Worm (Caenorhabditis elegans) whole organism, L4 larva: ENCODE results near the gene sox-2.

Experiments
- F26F4.8 ChIP-seq: fragments of 200-800 bp; sonication (Bioruptor generic); conservative IDR thresholded peaks from 2 replicates; pipeline ENCODE4 v1.3.6; 2022; ENCODE audit warnings: missing genetic modification characterization, missing compliant biosample characterization
- F49E8.2 ChIP-seq: sonication (generic microtip); optimal IDR thresholded peaks from 2 replicates; lab custom pipeline; 2016; ENCODE audit warnings: missing compliant biosample characterization, mild to moderate bottlenecking, missing genetic modification characterization, borderline replicate concordance
- T20F7.1 ChIP-seq: fragments of 200-800 bp; sonication (Bioruptor generic); optimal IDR thresholded peaks from 2 replicates; lab custom pipeline; 2018; ENCODE audit warnings: mild to moderate bottlenecking, missing genetic modification characterization, missing compliant biosample characterization
- Y48G9A.11 ChIP-seq: fragments of 200-800 bp; sonication (Bioruptor generic); IDR thresholded peaks from 2 replicates; pipeline ENCODE4 v1.3.6; 2022; ENCODE audit warnings: missing genetic modification reagents, missing genetic modification characterization, missing compliant biosample characterization
- aha-1 ChIP-seq: fragments of 150-350 bp; peaks from one replicate; lab custom pipeline; 2014; ENCODE audit warnings: missing biosample characterization, missing genetic modification characterization
- aly-2 ChIP-seq: sonication (generic microtip); optimal IDR thresholded peaks from 2 replicates; lab custom pipeline; 2018; ENCODE audit warnings: missing biosample characterization, missing genetic modification characterization
- ceh-32 ChIP-seq: sonication (generic microtip); optimal IDR thresholded peaks from 2 replicates; lab custom pipeline; 2016; ENCODE audit warnings: mild to moderate bottlenecking, missing genetic modification characterization, missing compliant biosample characterization; ENCODE audit not compliant: poor library complexity
- ctbp-1 ChIP-seq: fragments of 200-800 bp; sonication (Bioruptor generic); IDR thresholded peaks from 2 replicates; pipeline ENCODE4 v1.3.6; 2022; ENCODE audit warnings: missing genetic modification reagents, missing genetic modification characterization, missing compliant biosample characterization
- daf-19 ChIP-seq: fragments of 200-800 bp; sonication (Bioruptor generic); conservative IDR thresholded peaks from 2 replicates; pipeline ENCODE4 v1.3.6; 2022; ENCODE audit warnings: missing genetic modification characterization, missing compliant biosample characterization
- dpl-1 ChIP-seq: fragments of 150-350 bp; optimal IDR thresholded peaks from 2 replicates; lab custom pipeline; 2014; ENCODE audit warnings: missing biosample characterization, missing genetic modification reagents, missing genetic modification characterization
- duxl-1 ChIP-seq: sonication (generic microtip); optimal IDR thresholded peaks from 2 replicates; lab custom pipeline; 2016; ENCODE audit warnings: mild to moderate bottlenecking, missing genetic modification characterization, moderate library complexity, missing compliant biosample characterization; ENCODE audit not compliant: poor library complexity
- dve-1 ChIP-seq: sonication (generic microtip); optimal IDR thresholded peaks from 2 replicates; lab custom pipeline; 2017; ENCODE audit warnings: antibody characterized with exemption, mild to moderate bottlenecking, missing genetic modification characterization, missing compliant biosample characterization; ENCODE audit not compliant: insufficient read depth
- gei-8 ChIP-seq: fragments of 200-800 bp; sonication (Bioruptor generic); optimal IDR thresholded peaks from 2 replicates; lab custom pipeline; 2018; ENCODE audit warnings: mild to moderate bottlenecking, missing genetic modification characterization, missing compliant biosample characterization
- hif-1 ChIP-seq, 2 experiments: sonication (generic microtip); optimal IDR thresholded peaks; 2 replicates each; lab custom pipeline; 2016 to 2017; ENCODE audit warnings: missing compliant biosample characterization in 2 of 2, missing genetic modification characterization in 2 of 2, missing genetic modification reagents in 2 of 2, missing genotype in 2 of 2, mild to moderate bottlenecking in 1 of 2
- hlh-11 ChIP-seq: fragments of 200-800 bp; sonication (Bioruptor generic); optimal IDR thresholded peaks from 2 replicates; lab custom pipeline; 2018; ENCODE audit warnings: mild to moderate bottlenecking, missing genetic modification characterization, missing compliant biosample characterization
- hlh-30 ChIP-seq: sonication (generic microtip); optimal IDR thresholded peaks from 2 replicates; lab custom pipeline; 2017; ENCODE audit warnings: antibody characterized with exemption, mild to moderate bottlenecking, missing genetic modification characterization, missing compliant biosample characterization; ENCODE audit not compliant: insufficient read depth
- hmg-1.1 ChIP-seq: fragments of 200-800 bp; sonication (Bioruptor generic); IDR thresholded peaks from 2 replicates; pipeline ENCODE4 v1.3.6; 2022; ENCODE audit warnings: missing genetic modification reagents, missing genetic modification characterization, missing compliant biosample characterization
- lin-13 ChIP-seq: fragments of 150-350 bp; optimal IDR thresholded peaks from 2 replicates; lab custom pipeline; 2014; ENCODE audit warnings: missing biosample characterization, missing genetic modification reagents, missing genetic modification characterization
- lin-38 ChIP-seq: fragments of 200-800 bp; sonication (Bioruptor generic); IDR thresholded peaks from 2 replicates; pipeline ENCODE4 v1.3.6; 2022; ENCODE audit warnings: missing genetic modification reagents, missing genetic modification characterization, missing compliant biosample characterization
- lsy-2 ChIP-seq, 2 experiments: fragments of 150-350 bp in 1 of 2; sonication (generic microtip) in 1 of 2; optimal IDR thresholded peaks; 2 replicates each; lab custom pipeline; 2014 to 2017; ENCODE audit warnings: missing biosample characterization in 2 of 2, missing genetic modification characterization in 2 of 2
- madf-5 ChIP-seq, 2 experiments: fragments of 200-800 bp; sonication (Bioruptor generic); IDR thresholded peaks; 2 replicates each; pipeline ENCODE4 v1.3.6; 2022; ENCODE audit warnings: missing compliant biosample characterization in 2 of 2, missing genetic modification characterization in 2 of 2
- mep-1 ChIP-seq: fragments of 150-350 bp; sonication (generic microtip); optimal IDR thresholded peaks from 3 replicates; lab custom pipeline; 2014; ENCODE audit warnings: missing biosample characterization, missing genetic modification characterization
- mes-2 ChIP-seq: sonication (generic microtip); optimal IDR thresholded peaks from 2 replicates; lab custom pipeline; 2016; ENCODE audit warnings: missing genotype, mild to moderate bottlenecking, missing genetic modification characterization, missing compliant biosample characterization; ENCODE audit not compliant: poor library complexity, severe bottlenecking
- mxl-3 ChIP-seq: fragments of 200-800 bp; sonication (Bioruptor generic); optimal IDR thresholded peaks from 2 replicates; lab custom pipeline; 2018; ENCODE audit warnings: mild to moderate bottlenecking, missing genetic modification characterization, missing compliant biosample characterization
- nhr-11 ChIP-seq: fragments of 150-350 bp; optimal IDR thresholded peaks from 2 replicates; lab custom pipeline; 2014; ENCODE audit warnings: missing biosample characterization, missing genetic modification characterization
- nhr-111 ChIP-seq: fragments of 200-800 bp; sonication (Bioruptor generic); optimal IDR thresholded peaks from 2 replicates; lab custom pipeline; 2018; ENCODE audit warnings: mild to moderate bottlenecking, missing genetic modification characterization, missing compliant biosample characterization
- nhr-237 ChIP-seq: sonication (generic microtip); optimal IDR thresholded peaks from 2 replicates; lab custom pipeline; 2017; ENCODE audit warnings: missing biosample characterization, missing genetic modification characterization
- nhr-25 ChIP-seq: sonication (generic microtip); optimal IDR thresholded peaks from 2 replicates; lab custom pipeline; 2017; ENCODE audit warnings: missing genetic modification characterization, mild to moderate bottlenecking, missing compliant biosample characterization, antibody characterized with exemption, moderate library complexity, borderline replicate concordance; ENCODE audit not compliant: insufficient read depth
- nhr-28 ChIP-seq: fragments of 150-350 bp; optimal IDR thresholded peaks from 2 replicates; lab custom pipeline; 2014; ENCODE audit warnings: missing biosample characterization, missing genetic modification characterization
- nhr-6 ChIP-seq: fragments of 150-350 bp; optimal IDR thresholded peaks from 2 replicates; lab custom pipeline; 2014; ENCODE audit warnings: missing biosample characterization, missing genetic modification characterization
- pqm-1 ChIP-seq: sonication (generic microtip); optimal IDR thresholded peaks from 2 replicates; lab custom pipeline; 2017; ENCODE audit warnings: missing biosample characterization, missing genetic modification characterization
- rbr-2 ChIP-seq: sonication (generic microtip); optimal IDR thresholded peaks from 2 replicates; lab custom pipeline; 2016; ENCODE audit warnings: missing genotype, missing genetic modification characterization, missing compliant biosample characterization
- saeg-2 ChIP-seq: fragments of 200-800 bp; sonication (Bioruptor generic); IDR thresholded peaks from 2 replicates; pipeline ENCODE4 v1.3.6; 2022; ENCODE audit warnings: missing genetic modification reagents, missing genetic modification characterization, missing compliant biosample characterization
- spr-1 ChIP-seq: sonication (generic microtip); optimal IDR thresholded peaks from 2 replicates; lab custom pipeline; 2016; ENCODE audit warnings: mild to moderate bottlenecking, missing genetic modification characterization, missing compliant biosample characterization
- spr-3 ChIP-seq: fragments of 200-800 bp; sonication (Bioruptor generic); optimal IDR thresholded peaks from 2 replicates; lab custom pipeline; 2018; ENCODE audit warnings: mild to moderate bottlenecking, missing genetic modification characterization, missing compliant biosample characterization
- unc-130 ChIP-seq: sonication (generic microtip); optimal IDR thresholded peaks from 2 replicates; lab custom pipeline; 2016; ENCODE audit warnings: missing genetic modification reagents, missing genetic modification characterization, missing compliant biosample characterization
- unc-62 ChIP-seq, 3 experiments: fragments of 150-350 bp in 1 of 3; sonication (generic microtip); optimal IDR thresholded peaks in 2 of 3; peaks in 1 of 3; 1 replicate in 1 of 3; 2 replicates in 2 of 3; lab custom pipeline; 2014 to 2017; ENCODE audit warnings: missing biosample characterization in 3 of 3, missing genetic modification characterization in 3 of 3, missing genetic modification reagents in 3 of 3, missing genotype in 1 of 3
- zfp-2 ChIP-seq: sonication (generic microtip); optimal IDR thresholded peaks from 2 replicates; lab custom pipeline; 2016; ENCODE audit warnings: mild to moderate bottlenecking, missing genetic modification characterization, missing compliant biosample characterization

Gene sox-2

DNA sequence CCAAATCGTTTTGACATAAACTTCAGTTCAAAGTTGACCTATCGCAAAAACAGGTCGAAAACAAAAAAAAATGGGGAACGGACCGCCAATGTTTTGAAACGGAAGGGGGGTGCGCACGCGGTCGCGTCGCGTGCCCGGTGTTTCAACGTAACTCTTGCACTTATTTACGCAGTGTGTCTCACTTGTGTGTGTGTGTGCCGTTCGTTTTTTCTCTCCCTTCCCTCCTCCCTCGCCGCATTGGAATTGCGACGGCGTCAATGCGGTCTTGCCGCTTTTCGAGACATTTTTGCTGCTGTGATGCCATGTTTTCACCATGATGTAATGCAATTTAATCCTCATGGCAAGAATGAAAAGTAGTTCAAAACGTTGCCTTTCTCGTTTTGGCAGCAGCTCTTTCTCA lies 14.9 kb upstream of the sox-2 start (continued):
- 0 out of 2 replicates have a peak, but pooled peaks have one; percentile 17 for TF ChIP-seq ctbp-1

DNA sequence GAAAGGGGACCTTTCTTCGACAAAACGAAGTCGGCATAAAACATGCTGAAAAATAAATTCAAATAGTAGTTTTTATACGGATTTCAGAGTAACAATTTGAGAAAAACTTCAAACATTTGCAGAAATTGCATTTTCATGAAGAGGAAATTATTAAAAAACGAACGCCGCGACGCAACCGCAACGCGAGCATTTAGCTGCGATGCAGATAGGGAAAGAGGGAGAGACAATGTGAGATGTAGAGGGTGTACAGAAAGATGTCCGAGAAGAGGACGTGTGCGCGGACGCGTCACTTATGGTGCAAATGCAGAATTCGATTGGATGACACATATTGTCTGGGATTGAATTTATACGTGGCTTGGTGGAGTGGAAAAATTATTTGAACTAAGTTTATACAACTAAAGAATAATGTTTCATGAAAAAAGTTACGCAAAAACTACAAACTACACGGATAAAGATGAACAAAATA lies 11.5 kb upstream of the sox-2 start, which contains the start of gene coh-1:
Gene coh-1, minus strand, starts transcription at position 51 of the 466 bp plus-strand sequence.
- no peak for TF ChIP-seq T20F7.1 (GFP tag; lab: Kevin White, UChicago)
- TF ChIP-seq pqm-1: no peak
- peak; percentile 43 for TF ChIP-seq nhr-6
- peak; percentile 66 for TF ChIP-seq mes-2 (tag; lab: Kevin White, UChicago)
- peak; percentile 59 for TF ChIP-seq rbr-2 (tag; lab: Kevin White, UChicago)
- peak; percentile 19 for TF ChIP-seq hlh-11 (tag; lab: Kevin White, UChicago)
- no peak for TF ChIP-seq Y48G9A.11 (GFP tag; lab: Robert Waterston, UW)
- peak; percentile 69 for TF ChIP-seq hmg-1.1 (GFP tag; lab: Robert Waterston, UW)
- TF ChIP-seq lsy-2 (tag; optimal IDR thresholded peaks at IDR 0.05; lab: Kevin White, UChicago): peak in 1 of 2 experiments; percentile 71
- peak; percentile 97 for TF ChIP-seq aha-1 (tag; lab: Kevin White, UChicago)
- TF ChIP-seq mep-1: peak; percentile 66
- peak; percentile 71 for TF ChIP-seq dve-1 (tag; lab: Kevin White, UChicago)
- TF ChIP-seq nhr-11: peak; percentile 2
- TF ChIP-seq nhr-237: no peak
- peak; percentile 43 for TF ChIP-seq nhr-28 (tag; lab: Kevin White, UChicago)
- TF ChIP-seq ceh-32 (tag; lab: Kevin White, UChicago): no peak
- TF ChIP-seq madf-5 (GFP tag; IDR thresholded peaks at IDR 0.05; lab: Robert Waterston, UW): no peak
- no peak for TF ChIP-seq spr-3 (GFP tag; lab: Kevin White, UChicago)
- TF ChIP-seq F49E8.2 (tag; lab: Kevin White, UChicago): no peak
- TF ChIP-seq nhr-111 (GFP tag; lab: Kevin White, UChicago): no peak
- no peak for TF ChIP-seq spr-1 (tag; lab: Kevin White, UChicago)
- TF ChIP-seq nhr-25 (tag; lab: Kevin White, UChicago): peak; percentile 45
- TF ChIP-seq zfp-2 (tag; lab: Kevin White, UChicago): no peak
- peak; percentile 51 for TF ChIP-seq dpl-1
- TF ChIP-seq aly-2 (tag; lab: Kevin White, UChicago): no peak
- TF ChIP-seq lin-38 (GFP tag; lab: Robert Waterston, UW): no peak
- no peak for TF ChIP-seq duxl-1
- no peak for TF ChIP-seq gei-8
- TF ChIP-seq ctbp-1: no peak
- TF ChIP-seq unc-130 (GFP tag; lab: Kevin White, UChicago): no peak
- peak in 1 of 2 experiments; percentile 82 for TF ChIP-seq unc-62 (GFP tag; optimal IDR thresholded peaks at IDR 0.05 in 1 of 2; lab: Kevin White, UChicago)
- no peak for TF ChIP-seq unc-62 (tag; optimal IDR thresholded peaks at IDR 0.05; lab: Kevin White, UChicago)
- no peak for TF ChIP-seq F26F4.8
- peak in 1 of 2 experiments; percentile 7 for TF ChIP-seq hif-1 (tag; optimal IDR thresholded peaks at IDR 0.05; lab: Kevin White, UChicago)
- TF ChIP-seq hlh-30 (tag; lab: Kevin White, UChicago): peak; percentile 32
- TF ChIP-seq, all 104 proteins: peak for 16

DNA sequence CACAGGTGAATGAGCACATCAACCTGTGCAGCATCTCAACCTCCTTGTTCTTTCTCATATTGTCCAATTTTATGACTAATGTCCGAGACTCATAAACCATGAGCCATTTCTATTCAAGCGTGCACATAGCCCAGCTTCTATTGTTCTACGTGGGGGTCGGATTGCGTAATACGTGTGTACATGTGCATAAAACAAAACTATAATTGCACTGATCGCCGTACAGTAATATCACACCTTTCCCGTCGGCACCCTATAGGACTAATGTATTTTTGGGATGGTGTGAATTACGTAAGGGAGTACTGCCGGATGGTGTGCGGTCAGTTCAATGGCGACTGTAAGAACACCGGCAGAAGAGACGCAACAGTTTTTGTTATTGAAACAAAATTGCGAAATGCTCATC lies 6.4 kb upstream of the sox-2 start:
- TF ChIP-seq unc-130 (GFP tag; lab: Kevin White, UChicago): no peak
- peak; percentile 27 for TF ChIP-seq mes-2 (tag; lab: Kevin White, UChicago)
- peak; percentile 4 for TF ChIP-seq aha-1 (tag; lab: Kevin White, UChicago)

DNA sequence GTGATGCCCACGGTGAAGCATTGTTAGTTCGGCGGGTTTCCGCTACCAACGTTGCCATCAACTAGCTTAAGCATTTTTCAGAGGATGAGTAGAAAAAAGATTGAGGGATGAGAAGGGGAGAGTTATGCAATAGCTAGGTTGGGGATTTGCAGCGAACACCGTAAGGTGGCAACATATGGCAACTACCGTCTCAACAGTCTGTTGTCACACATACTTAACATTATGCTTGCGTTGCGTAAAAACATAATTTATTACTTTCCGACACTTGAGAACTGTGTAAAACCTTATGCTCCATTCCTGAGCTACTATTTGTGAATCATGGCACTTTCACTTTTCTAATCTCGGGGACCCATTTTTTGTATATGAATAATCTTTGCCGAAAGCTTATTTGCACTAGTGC lies 3.1 kb upstream of the sox-2 start:
- TF ChIP-seq lin-13 (GFP tag; lab: Kevin White, UChicago) (no peak), lsy-2 (tag; optimal IDR thresholded peaks at IDR 0.05; lab: Kevin White, UChicago) (no peak), nhr-28 (tag; lab: Kevin White, UChicago) (no peak), unc-130 (GFP tag; lab: Kevin White, UChicago) (no peak), ceh-32 (tag; lab: Kevin White, UChicago) (no peak), saeg-2 (no peak), daf-19 (no peak), mxl-3 (GFP tag; lab: Kevin White, UChicago) (no peak), dpl-1 (no peak)
